Worm (Caenorhabditis elegans) whole organism, late embryonic: ENCODE measurements around the gene T01G5.7.
A peak's percentile ranks its signal among the peaks of the same experiment; 100 is the strongest.

Source experiments
- F13H6.1 ChIP-seq: sonication (generic microtip); optimal IDR thresholded peaks from 2 replicates; lab custom pipeline; 2016; ENCODE audit warnings: missing genetic modification characterization, missing compliant biosample characterization
- K02D7.2 ChIP-seq: sonication (generic microtip); optimal IDR thresholded peaks from 2 replicates; lab custom pipeline; 2017; ENCODE audit warnings: mild to moderate bottlenecking, missing genetic modification characterization, missing compliant biosample characterization
- K09A11.1 ChIP-seq: sonication (generic microtip); optimal IDR thresholded peaks from 2 replicates; lab custom pipeline; 2017; ENCODE audit warnings: antibody characterized with exemption, mild to moderate bottlenecking, missing genetic modification characterization, missing compliant biosample characterization; ENCODE audit not compliant: insufficient read depth
- ceh-18 ChIP-seq: sonication (generic microtip); optimal IDR thresholded peaks from 2 replicates; lab custom pipeline; 2016; ENCODE audit warnings: missing genetic modification characterization, missing compliant biosample characterization
- ceh-19 ChIP-seq: fragments of 200-800 bp; sonication (Bioruptor generic); optimal IDR thresholded peaks from 2 replicates; lab custom pipeline; 2018; ENCODE audit warnings: mild to moderate bottlenecking, missing genetic modification characterization, missing compliant biosample characterization
- ceh-22 ChIP-seq: sonication (generic microtip); optimal IDR thresholded peaks from 2 replicates; lab custom pipeline; 2017; ENCODE audit warnings: missing biosample characterization, missing genetic modification characterization
- ceh-24 ChIP-seq: sonication (generic microtip); optimal IDR thresholded peaks from 2 replicates; lab custom pipeline; 2016; ENCODE audit warnings: mild to moderate bottlenecking, missing genetic modification characterization, missing compliant biosample characterization
- ceh-30 ChIP-seq: fragments of 150-350 bp; optimal IDR thresholded peaks from 2 replicates; lab custom pipeline; 2014; ENCODE audit warnings: missing biosample characterization, missing genetic modification characterization
- ceh-31 ChIP-seq: sonication (generic microtip); optimal IDR thresholded peaks from 2 replicates; lab custom pipeline; 2016; ENCODE audit warnings: missing genetic modification characterization, missing compliant biosample characterization
- ceh-48 ChIP-seq: sonication (generic microtip); optimal IDR thresholded peaks from 2 replicates; lab custom pipeline; 2016; ENCODE audit warnings: missing genetic modification characterization, inconsistent platforms, missing compliant biosample characterization
- dmd-4 ChIP-seq: sonication (generic microtip); optimal IDR thresholded peaks from 2 replicates; lab custom pipeline; 2016; ENCODE audit warnings: borderline replicate concordance, missing genetic modification characterization, missing compliant biosample characterization
- dve-1 ChIP-seq: sonication (generic microtip); optimal IDR thresholded peaks from 2 replicates; lab custom pipeline; 2017; ENCODE audit warnings: antibody characterized with exemption, mild to moderate bottlenecking, missing genetic modification characterization, missing compliant biosample characterization
- elt-4 ChIP-seq: sonication (generic microtip); optimal IDR thresholded peaks from 2 replicates; lab custom pipeline; 2016; ENCODE audit warnings: missing genetic modification characterization, missing compliant biosample characterization
- fkh-10 ChIP-seq: fragments of 150-350 bp; optimal IDR thresholded peaks from 2 replicates; lab custom pipeline; 2014; ENCODE audit warnings: missing biosample characterization, missing genetic modification reagents, missing genetic modification characterization
- fkh-6 ChIP-seq: sonication (generic microtip); optimal IDR thresholded peaks from 2 replicates; lab custom pipeline; 2016; ENCODE audit warnings: missing genetic modification characterization, missing compliant biosample characterization
- gmeb-2 ChIP-seq: sonication (generic microtip); optimal IDR thresholded peaks from 2 replicates; lab custom pipeline; 2016; ENCODE audit warnings: missing genetic modification characterization, inconsistent platforms, missing compliant biosample characterization
- hlh-13 ChIP-seq: fragments of 200-800 bp; sonication (Bioruptor generic); optimal IDR thresholded peaks from 2 replicates; lab custom pipeline; 2018; ENCODE audit warnings: mild to moderate bottlenecking, missing genetic modification characterization, missing compliant biosample characterization
- hlh-15 ChIP-seq: sonication (generic microtip); optimal IDR thresholded peaks from 2 replicates; lab custom pipeline; 2016; ENCODE audit warnings: missing genetic modification characterization, missing compliant biosample characterization
- lim-6 ChIP-seq: sonication (generic microtip); optimal IDR thresholded peaks from 2 replicates; lab custom pipeline; 2016; ENCODE audit warnings: missing genetic modification characterization, missing compliant biosample characterization
- lin-11 ChIP-seq: fragments of 200-800 bp; sonication (Bioruptor generic); optimal IDR thresholded peaks from 2 replicates; lab custom pipeline; 2018; ENCODE audit warnings: mild to moderate bottlenecking, missing genetic modification characterization, missing compliant biosample characterization
- nfya-1 ChIP-seq: sonication (generic microtip); optimal IDR thresholded peaks from 2 replicates; lab custom pipeline; 2017; ENCODE audit warnings: missing genetic modification characterization, mild to moderate bottlenecking, missing compliant biosample characterization, antibody characterized with exemption, moderate library complexity
- nhr-11 ChIP-seq: fragments of 150-350 bp; optimal IDR thresholded peaks from 2 replicates; lab custom pipeline; 2014; ENCODE audit warnings: missing biosample characterization, missing genetic modification characterization
- nhr-232 ChIP-seq: sonication (generic microtip); optimal IDR thresholded peaks from 2 replicates; lab custom pipeline; 2016; ENCODE audit warnings: missing genetic modification characterization, missing compliant biosample characterization
- npax-4 ChIP-seq: sonication (generic microtip); optimal IDR thresholded peaks from 2 replicates; lab custom pipeline; 2016; ENCODE audit warnings: missing genetic modification characterization, missing compliant biosample characterization
- odd-2 ChIP-seq: sonication (generic microtip); optimal IDR thresholded peaks from 2 replicates; lab custom pipeline; 2017; ENCODE audit warnings: antibody characterized with exemption, mild to moderate bottlenecking, missing genetic modification characterization, missing compliant biosample characterization
- pag-3 ChIP-seq: sonication (generic microtip); optimal IDR thresholded peaks from 2 replicates; lab custom pipeline; 2016; ENCODE audit warnings: missing compliant biosample characterization, missing genetic modification characterization, borderline replicate concordance
- pat-9 ChIP-seq: fragments of 200-800 bp; sonication (Bioruptor generic); optimal IDR thresholded peaks from 2 replicates; lab custom pipeline; 2018; ENCODE audit warnings: mild to moderate bottlenecking, missing genetic modification characterization, moderate library complexity, missing compliant biosample characterization
- pax-1 ChIP-seq: fragments of 150-350 bp; optimal IDR thresholded peaks from 2 replicates; lab custom pipeline; 2014; ENCODE audit warnings: missing biosample characterization, missing genetic modification characterization
- pha-4 ChIP-seq: fragments of 150-350 bp; optimal IDR thresholded peaks from 2 replicates; lab custom pipeline; 2018; ENCODE audit warnings: missing biosample characterization, missing genetic modification reagents, missing genetic modification characterization
- pqm-1 ChIP-seq: sonication (generic microtip); optimal IDR thresholded peaks from 2 replicates; lab custom pipeline; 2016; ENCODE audit warnings: missing genetic modification characterization, missing compliant biosample characterization
- sox-2 ChIP-seq: fragments of 200-800 bp; sonication (Bioruptor generic); IDR thresholded peaks from 2 replicates; pipeline ENCODE4 v1.3.6; 2022; ENCODE audit warnings: missing genetic modification reagents, missing genetic modification characterization, missing compliant biosample characterization
- sox-4 ChIP-seq: sonication (generic microtip); optimal IDR thresholded peaks from 2 replicates; lab custom pipeline; 2017; ENCODE audit warnings: mild to moderate bottlenecking, missing genetic modification characterization, inconsistent platforms, missing compliant biosample characterization
- syd-9 ChIP-seq: sonication (generic microtip); optimal IDR thresholded peaks from 2 replicates; lab custom pipeline; 2016; ENCODE audit warnings: mild to moderate bottlenecking, missing genetic modification characterization, moderate library complexity, missing compliant biosample characterization
- tbx-7 ChIP-seq: sonication (generic microtip); optimal IDR thresholded peaks from 2 replicates; lab custom pipeline; 2016; ENCODE audit warnings: missing genotype, missing genetic modification characterization, missing compliant biosample characterization
- unc-42 ChIP-seq: sonication (generic microtip); optimal IDR thresholded peaks from 2 replicates; lab custom pipeline; 2016; ENCODE audit warnings: missing genotype, missing genetic modification characterization, missing compliant biosample characterization
- unc-86 ChIP-seq: sonication (generic microtip); optimal IDR thresholded peaks from 2 replicates; lab custom pipeline; 2016; ENCODE audit warnings: missing genetic modification characterization, missing compliant biosample characterization

T01G5.7 gene

DNA sequence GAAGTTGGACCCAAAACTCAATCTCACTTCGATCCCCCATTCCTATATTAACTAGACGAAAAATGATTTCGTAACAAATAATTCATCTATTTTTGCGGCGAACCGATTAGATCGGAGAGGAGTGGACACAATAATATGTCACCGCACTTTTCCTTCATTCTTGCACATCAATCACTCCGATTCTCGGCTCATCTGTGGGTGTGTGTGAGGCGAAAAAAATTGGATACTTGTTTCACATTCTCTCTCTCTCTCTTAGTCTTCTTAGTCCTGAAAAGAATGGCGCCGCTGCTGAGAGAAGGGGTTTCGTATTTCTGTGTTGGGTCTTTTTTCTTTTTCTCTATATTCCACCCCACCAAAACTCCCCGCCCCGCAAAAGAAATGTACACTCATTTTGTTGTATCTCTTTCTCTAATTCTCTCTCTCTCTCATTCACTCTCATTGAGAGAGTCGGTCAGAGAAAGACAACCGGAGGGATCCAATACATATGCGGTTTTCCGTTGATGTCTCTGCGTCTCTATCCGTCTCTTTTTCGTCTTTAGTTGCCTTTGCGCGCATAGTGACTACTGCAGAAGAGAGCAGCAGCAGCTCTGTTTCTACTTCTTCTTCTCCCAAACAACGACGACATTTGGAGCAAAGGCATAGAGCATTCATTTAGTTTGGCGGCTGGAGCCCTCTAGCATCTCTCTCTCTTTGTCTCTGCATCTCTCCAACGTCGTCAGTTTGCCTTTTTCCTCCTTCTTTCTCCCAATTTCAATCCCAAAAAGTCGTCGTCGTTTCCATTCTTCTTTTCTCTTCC lies 40.5 kb upstream of the T01G5.7 start, which contains the start of gene unc-76 (continued):
- peak; percentile 3 for TF ChIP-seq K09A11.1 (tag; lab: Kevin White, UChicago)
- TF ChIP-seq tbx-7 (tag; lab: Kevin White, UChicago): no peak
- TF ChIP-seq nhr-11 (tag; lab: Kevin White, UChicago): no peak
- no peak for TF ChIP-seq pat-9 (tag; lab: Kevin White, UChicago)
- peak; percentile 52 for TF ChIP-seq ceh-48 (tag; lab: Kevin White, UChicago)
- TF ChIP-seq pha-4: no peak
- no peak for TF ChIP-seq hlh-13 (GFP tag; lab: Kevin White, UChicago)
- TF ChIP-seq F13H6.1 (tag; lab: Kevin White, UChicago): peak; percentile 52
- TF ChIP-seq fkh-6 (tag; lab: Kevin White, UChicago): peak; percentile 6
- TF ChIP-seq elt-4: no peak
- no peak for TF ChIP-seq fkh-10 (GFP tag; lab: Kevin White, UChicago)
- no peak for TF ChIP-seq ceh-30 (tag; lab: Kevin White, UChicago)
- peak; percentile 28; the same call in 1 of the 2 replicates for TF ChIP-seq sox-2 (GFP tag; lab: Robert Waterston, UW)
- TF ChIP-seq pax-1 (tag; lab: Kevin White, UChicago): peak; percentile 58
- TF ChIP-seq ceh-19 (GFP tag; lab: Kevin White, UChicago): no peak
- peak; percentile 92 for TF ChIP-seq dve-1 (tag; lab: Kevin White, UChicago)
- TF ChIP-seq K02D7.2 (tag; lab: Kevin White, UChicago): no peak
- TF ChIP-seq unc-42 (tag; lab: Kevin White, UChicago): peak; percentile 90
- TF ChIP-seq sox-4 (tag; lab: Kevin White, UChicago): no peak
- TF ChIP-seq nhr-232 (tag; lab: Kevin White, UChicago): no peak
- TF ChIP-seq pag-3 (tag; lab: Kevin White, UChicago): no peak
- TF ChIP-seq lin-11 (tag; lab: Kevin White, UChicago): no peak
- no peak for TF ChIP-seq ceh-22 (tag; lab: Kevin White, UChicago)
- no peak for TF ChIP-seq pqm-1 (tag; lab: Kevin White, UChicago)
- TF ChIP-seq ceh-24 (tag; lab: Kevin White, UChicago): no peak
- no peak for TF ChIP-seq gmeb-2 (tag; lab: Kevin White, UChicago)
- no peak for TF ChIP-seq npax-4 (tag; lab: Kevin White, UChicago)
- TF ChIP-seq ceh-31 (tag; lab: Kevin White, UChicago): peak; percentile 92
- no peak for TF ChIP-seq lim-6 (tag; lab: Kevin White, UChicago)
- TF ChIP-seq dmd-4 (tag; lab: Kevin White, UChicago): no peak
- peak; percentile 95 for TF ChIP-seq ceh-18 (tag; lab: Kevin White, UChicago)
- TF ChIP-seq hlh-15 (tag; lab: Kevin White, UChicago): no peak

DNA sequence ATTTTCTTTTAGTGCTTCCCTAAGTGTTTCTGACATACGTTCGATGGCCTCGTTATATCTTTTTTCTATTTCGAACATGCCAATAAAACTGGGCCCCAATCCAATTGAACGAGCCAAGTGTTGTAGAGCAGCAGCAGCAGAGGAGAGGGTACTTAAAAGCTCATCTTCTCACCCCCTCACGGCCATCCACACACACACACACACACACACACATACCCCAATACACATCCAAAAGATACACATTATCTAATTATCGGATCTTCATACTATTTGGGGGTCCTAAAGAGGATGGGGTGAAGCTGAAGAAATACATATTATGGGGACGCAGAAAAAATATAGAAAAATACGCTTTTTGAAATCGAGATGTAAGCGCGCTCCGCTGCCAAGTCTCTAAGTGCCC lies 39.0 kb upstream of the T01G5.7 start:
- TF ChIP-seq unc-42 (tag; lab: Kevin White, UChicago) (peak; percentile 91), syd-9 (no peak), ceh-48 (tag; lab: Kevin White, UChicago) (peak; percentile 39), pat-9 (tag; lab: Kevin White, UChicago) (no peak), nhr-11 (tag; lab: Kevin White, UChicago) (no peak), nfya-1 (tag; lab: Kevin White, UChicago) (no peak), fkh-10 (GFP tag; lab: Kevin White, UChicago) (no peak), odd-2 (tag; lab: Kevin White, UChicago) (no peak), unc-86 (tag; lab: Kevin White, UChicago) (no peak), pqm-1 (tag; lab: Kevin White, UChicago) (no peak), sox-4 (tag; lab: Kevin White, UChicago) (no peak), ceh-31 (tag; lab: Kevin White, UChicago) (peak; percentile 13)

- TF ChIP-seq dve-1 (tag; lab: Kevin White, UChicago) (no peak), ceh-31 (tag; lab: Kevin White, UChicago) (peak; percentile 47), unc-42 (tag; lab: Kevin White, UChicago) (peak; percentile 29), ceh-48 (tag; lab: Kevin White, UChicago) (peak; percentile 58)
Observed at ce11 chrV:15074907-15075306, 36.9 kb upstream of the T01G5.7 start.
